Worm (Caenorhabditis elegans) whole organism, late embryonic: ENCODE measurements around the gene magu-1.

Source experiments
- ceh-19 ChIP-seq: fragments of 200-800 bp; sonication (Bioruptor generic); optimal IDR thresholded peaks from 2 replicates; lab custom pipeline; 2018; ENCODE audit warnings: mild to moderate bottlenecking, missing genetic modification characterization, missing compliant biosample characterization
- ceh-9 ChIP-seq: sonication (generic microtip); optimal IDR thresholded peaks from 2 replicates; lab custom pipeline; 2016; ENCODE audit warnings: mild to moderate bottlenecking, missing genetic modification characterization, inconsistent platforms, missing compliant biosample characterization
- che-1 ChIP-seq: sonication (generic microtip); optimal IDR thresholded peaks from 2 replicates; lab custom pipeline; 2016; ENCODE audit warnings: mild to moderate bottlenecking, missing genetic modification characterization, missing compliant biosample characterization
- pqm-1 ChIP-seq: sonication (generic microtip); optimal IDR thresholded peaks from 2 replicates; lab custom pipeline; 2016; ENCODE audit warnings: missing genetic modification characterization, missing compliant biosample characterization
- tbx-2 ChIP-seq: sonication (generic microtip); optimal IDR thresholded peaks from 2 replicates; lab custom pipeline; 2016; ENCODE audit warnings: missing genetic modification characterization, missing compliant biosample characterization
- unc-55 ChIP-seq: sonication (generic microtip); optimal IDR thresholded peaks from 2 replicates; lab custom pipeline; 2017; ENCODE audit warnings: missing biosample characterization, missing genetic modification reagents, missing genetic modification characterization
- zip-5 ChIP-seq: sonication (generic microtip); optimal IDR thresholded peaks from 2 replicates; lab custom pipeline; 2016; ENCODE audit warnings: missing genetic modification characterization, missing compliant biosample characterization

ce11 chrIII:434361-434941 is 37.1 kb downstream of the magu-1 start, which contains the start of gene affl-2:
- peak; percentile 41 for TF ChIP-seq tbx-2 (tag; lab: Kevin White, UChicago)
- TF ChIP-seq ceh-19 (GFP tag; lab: Kevin White, UChicago): no peak
- no peak for TF ChIP-seq che-1 (tag; lab: Kevin White, UChicago)
- no peak for TF ChIP-seq unc-55 (GFP tag; lab: Kevin White, UChicago)
- TF ChIP-seq ceh-9 (tag; lab: Kevin White, UChicago): no peak
- no peak for TF ChIP-seq pqm-1 (tag; lab: Kevin White, UChicago)
- no peak for TF ChIP-seq zip-5 (tag; lab: Kevin White, UChicago)
